Fruit fly (Drosophila melanogaster) whole organism, adult: ENCODE data around the gene CG32708.
"Not testable (repeated sequence)": the region's sequence is repeated elsewhere in the genome, so short reads cannot be mapped to it uniquely, and the experiment has no call there.

Experiments
- CG11617 ChIP-seq: fragments of 200-800 bp; sonication (Bioruptor generic); optimal IDR thresholded peaks from 2 replicates; lab custom pipeline; 2017; ENCODE audit warnings: mild to moderate bottlenecking, missing biosample characterization, missing genetic modification reagents, missing genetic modification characterization
- CG12768 ChIP-seq: fragments of 200-800 bp; sonication (Bioruptor generic); optimal IDR thresholded peaks from 2 replicates; lab custom pipeline; 2017; ENCODE audit warnings: missing biosample characterization, missing genetic modification characterization, mild to moderate bottlenecking, moderate library complexity, missing genetic modification reagents
- CG14711 ChIP-seq: fragments of 200-800 bp; sonication (Bioruptor generic); optimal IDR thresholded peaks from 2 replicates; lab custom pipeline; 2018; ENCODE audit warnings: missing biosample characterization, mild to moderate bottlenecking, missing genetic modification characterization, moderate library complexity
- CG1620 ChIP-seq: fragments of 200-800 bp; sonication (Bioruptor generic); optimal IDR thresholded peaks from 2 replicates; lab custom pipeline; 2016; ENCODE audit warnings: missing biosample characterization, missing genetic modification characterization
- CG33017 ChIP-seq: fragments of 200-800 bp; sonication (Bioruptor generic); optimal IDR thresholded peaks from 2 replicates; lab custom pipeline; 2018; ENCODE audit warnings: missing biosample characterization, mild to moderate bottlenecking, missing genetic modification characterization, moderate library complexity
- CG5204 ChIP-seq: fragments of 200-800 bp; sonication (Bioruptor generic); optimal IDR thresholded peaks from 2 replicates; lab custom pipeline; 2016; ENCODE audit warnings: missing biosample characterization, missing genetic modification characterization
- CG7045 ChIP-seq: fragments of 200-800 bp; sonication (Bioruptor generic); optimal IDR thresholded peaks from 2 replicates; lab custom pipeline; 2017; ENCODE audit warnings: missing biosample characterization, mild to moderate bottlenecking, missing genetic modification characterization
- CG7101 ChIP-seq: fragments of 200-800 bp; sonication (Bioruptor generic); optimal IDR thresholded peaks from 2 replicates; lab custom pipeline; 2018; ENCODE audit warnings: missing biosample characterization, mild to moderate bottlenecking, missing genetic modification characterization, moderate library complexity
- Clk ChIP-seq: fragments of 200-800 bp; sonication (Bioruptor generic); optimal IDR thresholded peaks from 2 replicates; lab custom pipeline; 2017; ENCODE audit warnings: missing biosample characterization, missing genetic modification characterization
- Crg-1 ChIP-seq: fragments of 200-800 bp; sonication (Bioruptor generic); optimal IDR thresholded peaks from 2 replicates; lab custom pipeline; 2016; ENCODE audit warnings: missing biosample characterization, missing genetic modification characterization
- Hr96 ChIP-seq: fragments of 200-800 bp; sonication (Bioruptor generic); optimal IDR thresholded peaks from 2 replicates; lab custom pipeline; 2016; ENCODE audit warnings: missing biosample characterization, missing genetic modification characterization
- Mnt ChIP-seq: fragments of 200-800 bp; sonication (Bioruptor generic); optimal IDR thresholded peaks from 2 replicates; lab custom pipeline; 2016; ENCODE audit warnings: missing biosample characterization, mild to moderate bottlenecking, missing genetic modification characterization
- bab1 ChIP-seq: fragments of 200-800 bp; sonication (Bioruptor generic); optimal IDR thresholded peaks from 3 replicates; lab custom pipeline; 2019; ENCODE audit warnings: missing biosample characterization, mild to moderate bottlenecking, missing genetic modification characterization, moderate library complexity
- cic ChIP-seq: fragments of 200-800 bp; sonication (Bioruptor generic); optimal IDR thresholded peaks from 2 replicates; lab custom pipeline; 2017; ENCODE audit warnings: missing biosample characterization, mild to moderate bottlenecking, missing genetic modification characterization, moderate library complexity
- cnc ChIP-seq, 2 experiments: fragments of >200 bp; optimal IDR thresholded peaks; 2 replicates each; lab custom pipeline; 2017
- kay ChIP-seq: fragments of 200-800 bp; sonication (Bioruptor generic); peaks from one replicate; lab custom pipeline; 2016; ENCODE audit warnings: missing biosample characterization, missing genetic modification characterization, borderline replicate concordance
- ovo ChIP-seq: fragments of 200-800 bp; sonication (Bioruptor generic); optimal IDR thresholded peaks from 2 replicates; lab custom pipeline; 2016; ENCODE audit warnings: missing biosample characterization, missing genetic modification characterization
- pad ChIP-seq: fragments of 200-800 bp; sonication (Bioruptor generic); optimal IDR thresholded peaks from 3 replicates; lab custom pipeline; 2017; ENCODE audit warnings: missing biosample characterization, missing genetic modification characterization, mild to moderate bottlenecking, moderate library complexity, missing genetic modification reagents
- tj ChIP-seq: fragments of 200-800 bp; sonication (Bioruptor generic); optimal IDR thresholded peaks from 3 replicates; lab custom pipeline; 2017; ENCODE audit warnings: missing biosample characterization, mild to moderate bottlenecking, missing genetic modification characterization, moderate library complexity
- toe ChIP-seq: fragments of 200-800 bp; sonication (Bioruptor generic); optimal IDR thresholded peaks from 2 replicates; lab custom pipeline; 2016; ENCODE audit warnings: missing biosample characterization, missing genetic modification characterization

Gene CG32708

DNA sequence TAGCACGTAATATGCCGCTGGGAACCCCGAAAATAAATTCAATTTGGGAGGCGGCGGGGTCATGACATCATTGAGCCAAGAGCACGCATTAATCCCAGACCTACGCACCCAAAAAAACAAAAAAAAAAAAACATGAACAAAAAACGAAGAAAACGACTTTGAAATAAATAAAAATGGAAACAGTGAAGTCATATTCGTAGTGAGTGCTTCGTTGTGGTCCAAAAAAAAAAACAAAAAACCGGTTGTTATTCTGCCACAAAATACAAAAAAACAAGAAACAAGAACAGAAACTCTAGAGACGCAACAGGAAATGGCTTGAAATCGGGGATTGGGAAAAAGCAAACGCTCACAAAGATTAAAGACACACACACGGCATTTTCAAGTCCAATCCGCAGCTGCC, 8.2 kb upstream of the CG32708 start:
- TF ChIP-seq bab1 (GFP tag; lab: Kevin White, UChicago) (no peak), CG14711 (tag; lab: Kevin White, UChicago) (no peak), toe (GFP tag; lab: Kevin White, UChicago) (no peak), Clk (GFP tag; lab: Kevin White, UChicago) (no peak), pad (GFP tag; lab: Kevin White, UChicago) (no peak), CG7045 (GFP tag; lab: Kevin White, UChicago) (no peak), cnc (optimal IDR thresholded peaks at IDR 0.05; lab: Kevin White, UChicago) (no peak), CG12768 (GFP tag; lab: Kevin White, UChicago) (no peak), ovo (GFP tag; lab: Kevin White, UChicago) (no peak), cic (GFP tag; lab: Kevin White, UChicago) (no peak), CG1620 (GFP tag; lab: Kevin White, UChicago) (no peak), Mnt (GFP tag; lab: Kevin White, UChicago) (no peak), kay (GFP tag; lab: Kevin White, UChicago) (no peak), CG11617 (no peak), CG33017 (tag; lab: Kevin White, UChicago) (no peak), CG5204 (GFP tag; lab: Kevin White, UChicago) (no peak), Hr96 (GFP tag; lab: Kevin White, UChicago) (no peak), CG7101 (no peak)

DNA sequence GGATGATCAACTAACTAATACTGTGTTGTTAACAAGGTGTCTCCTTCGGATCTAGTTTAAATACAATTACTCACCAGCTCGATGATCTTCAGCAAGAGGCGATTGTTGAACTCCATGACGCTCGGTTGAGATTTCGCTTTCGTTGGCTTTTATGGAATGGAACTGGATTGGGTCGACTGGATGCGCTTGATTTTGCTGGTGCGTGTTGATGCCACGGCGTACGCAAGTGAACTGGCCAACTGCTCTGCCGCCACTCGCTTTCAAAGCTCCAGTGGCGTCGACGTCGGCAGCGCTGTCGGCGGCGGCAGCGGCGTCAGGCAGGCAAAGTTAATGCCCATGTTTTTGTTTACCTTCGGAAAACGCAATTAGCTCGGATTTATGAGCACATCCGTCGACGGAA, 7.5 kb upstream of the CG32708 start, which contains the start of gene CG44325:
Gene CG44325, minus strand, starts transcription at position 237 of the 400 bp plus-strand sequence.
- TF ChIP-seq bab1 (GFP tag; lab: Kevin White, UChicago) (peak; percentile 27), Crg-1 (GFP tag; lab: Kevin White, UChicago) (no peak)

DNA sequence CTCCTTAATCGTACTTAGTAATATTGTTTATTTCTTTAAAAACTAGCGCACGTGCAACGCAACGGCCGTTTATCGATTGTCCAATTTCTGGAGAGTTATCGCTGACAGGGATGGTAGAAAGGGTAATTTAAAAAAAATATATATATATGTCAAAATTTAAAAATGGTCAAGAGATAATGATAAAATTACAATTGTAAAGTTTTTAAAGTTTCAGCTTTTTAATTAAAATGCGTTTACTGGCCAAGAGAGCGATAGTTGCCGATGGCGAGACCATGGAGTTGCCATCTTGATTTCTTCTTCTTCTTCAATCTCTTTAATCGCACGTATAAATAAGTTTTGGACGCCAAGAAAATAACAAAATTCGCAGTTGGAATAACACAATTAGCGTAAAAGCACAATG, 4.8 kb upstream of the CG32708 start, which contains the start of the genes CG7246 and HP1b:
Gene CG7246, minus strand, starts transcription at position 96 of the 400 bp plus-strand sequence.
Gene HP1b, plus strand, starts transcription at position 102 of the 400 bp plus-strand sequence.
- TF ChIP-seq cic (GFP tag; lab: Kevin White, UChicago) (no peak), CG7045 (GFP tag; lab: Kevin White, UChicago) (peak; percentile 40), Hr96 (GFP tag; lab: Kevin White, UChicago) (no peak), CG12768 (GFP tag; lab: Kevin White, UChicago) (peak; percentile 11), CG33017 (tag; lab: Kevin White, UChicago) (peak; percentile 20), CG1620 (GFP tag; lab: Kevin White, UChicago) (peak; percentile 59), CG14711 (tag; lab: Kevin White, UChicago) (peak; percentile 79), pad (GFP tag; lab: Kevin White, UChicago) (peak; percentile 24), kay (GFP tag; lab: Kevin White, UChicago) (no peak), toe (GFP tag; lab: Kevin White, UChicago) (peak; percentile 28), Clk (GFP tag; lab: Kevin White, UChicago) (no peak), bab1 (GFP tag; lab: Kevin White, UChicago) (peak; percentile 90), Mnt (GFP tag; lab: Kevin White, UChicago) (peak; percentile 97), CG7101 (peak; percentile 73), tj (GFP tag; lab: Kevin White, UChicago) (peak; percentile 43), CG11617 (peak; percentile 72), CG5204 (GFP tag; lab: Kevin White, UChicago) (peak; percentile 60), ovo (GFP tag; lab: Kevin White, UChicago) (no peak), cnc (optimal IDR thresholded peaks at IDR 0.05; lab: Kevin White, UChicago) (no peak), Crg-1 (GFP tag; lab: Kevin White, UChicago) (no peak)

DNA sequence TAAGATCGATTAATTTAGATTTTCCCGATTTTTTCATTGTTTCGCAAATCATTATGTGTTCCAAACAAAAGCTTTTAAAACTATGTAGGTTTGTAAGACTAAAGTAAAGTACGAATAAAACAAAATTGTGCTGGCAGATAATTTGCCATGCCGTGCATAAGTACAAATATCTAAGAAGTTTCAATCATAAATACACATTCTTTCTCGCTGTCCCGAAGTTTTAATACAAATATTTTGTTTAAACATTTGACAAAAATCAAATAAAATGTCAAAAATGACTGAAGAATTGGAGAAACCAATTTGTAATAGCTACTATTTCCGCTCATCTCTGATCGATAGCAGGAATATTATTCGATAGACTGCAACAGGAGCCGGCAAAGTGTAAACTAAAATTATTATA, 3.1 kb upstream of the CG32708 start, which contains the start of gene APC4:
Gene APC4, plus strand, starts transcription at position 332 of the 400 bp plus-strand sequence.
- no peak for TF ChIP-seq Crg-1 (GFP tag; lab: Kevin White, UChicago)
- peak; percentile 33 for TF ChIP-seq CG7101
- no peak for TF ChIP-seq CG5204 (GFP tag; lab: Kevin White, UChicago)
- TF ChIP-seq CG1620 (GFP tag; lab: Kevin White, UChicago): peak; percentile 9
- TF ChIP-seq bab1 (GFP tag; lab: Kevin White, UChicago): no peak
- no peak for TF ChIP-seq Hr96 (GFP tag; lab: Kevin White, UChicago)
- peak; percentile 20 for TF ChIP-seq tj (GFP tag; lab: Kevin White, UChicago)
- TF ChIP-seq pad (GFP tag; lab: Kevin White, UChicago): peak; percentile 31
- no peak for TF ChIP-seq Clk (GFP tag; lab: Kevin White, UChicago)
- no peak for TF ChIP-seq CG12768 (GFP tag; lab: Kevin White, UChicago)
- TF ChIP-seq ovo (GFP tag; lab: Kevin White, UChicago): no peak
- TF ChIP-seq cic (GFP tag; lab: Kevin White, UChicago): no peak
- TF ChIP-seq CG11617: peak; percentile 26
- no peak for TF ChIP-seq CG7045 (GFP tag; lab: Kevin White, UChicago)
- no peak for TF ChIP-seq CG33017 (tag; lab: Kevin White, UChicago)
- no peak for TF ChIP-seq Mnt (GFP tag; lab: Kevin White, UChicago)
- peak; percentile 2 for TF ChIP-seq CG14711 (tag; lab: Kevin White, UChicago)
- peak; percentile 65 for TF ChIP-seq toe (GFP tag; lab: Kevin White, UChicago)
- no peak for TF ChIP-seq cnc (optimal IDR thresholded peaks at IDR 0.05; lab: Kevin White, UChicago)
- TF ChIP-seq kay (GFP tag; lab: Kevin White, UChicago): no peak

DNA sequence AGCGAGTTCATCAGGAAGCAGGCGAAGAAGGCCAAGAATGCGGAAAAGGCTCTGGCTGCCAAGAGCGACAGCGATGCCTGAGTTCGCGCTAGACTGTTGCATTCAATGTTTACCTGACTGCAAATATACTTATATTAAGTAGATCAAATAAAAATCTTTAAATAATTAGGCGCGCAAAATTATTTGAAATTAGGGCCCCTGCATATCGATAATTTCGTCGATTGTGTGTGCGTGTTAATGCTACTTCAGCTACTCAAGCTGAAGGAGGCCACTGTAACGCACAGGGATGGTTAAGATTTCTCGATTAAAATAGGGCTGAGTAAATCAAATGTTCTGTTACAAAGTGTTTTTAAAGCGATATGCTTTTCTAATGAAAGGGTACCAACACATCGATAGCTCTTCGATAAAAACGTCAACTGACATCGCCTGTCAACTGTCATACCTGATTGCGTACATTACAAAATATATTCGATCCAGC, 1.0 kb downstream of the CG32708 start, which contains the start of gene CG32706:
Gene CG32706, plus strand, starts transcription at position 428 of the 478 bp plus-strand sequence.
- not testable (repeated sequence) for TF ChIP-seq Clk, Hr96, Crg-1 (GFP tag; lab: Kevin White, UChicago)
